Fruit fly (Drosophila melanogaster) whole organism: ENCODE results near the gene CG7368.

Experiments used
- Dll ChIP-seq: fragments of >200 bp; optimal IDR thresholded peaks from 2 replicates; lab custom pipeline; 2017
- pan ChIP-seq: fragments of >200 bp; optimal IDR thresholded peaks from 2 replicates; lab custom pipeline; 2017
- psq ChIP-seq: fragments of >200 bp; optimal IDR thresholded peaks from 2 replicates; lab custom pipeline; 2017

DNA sequence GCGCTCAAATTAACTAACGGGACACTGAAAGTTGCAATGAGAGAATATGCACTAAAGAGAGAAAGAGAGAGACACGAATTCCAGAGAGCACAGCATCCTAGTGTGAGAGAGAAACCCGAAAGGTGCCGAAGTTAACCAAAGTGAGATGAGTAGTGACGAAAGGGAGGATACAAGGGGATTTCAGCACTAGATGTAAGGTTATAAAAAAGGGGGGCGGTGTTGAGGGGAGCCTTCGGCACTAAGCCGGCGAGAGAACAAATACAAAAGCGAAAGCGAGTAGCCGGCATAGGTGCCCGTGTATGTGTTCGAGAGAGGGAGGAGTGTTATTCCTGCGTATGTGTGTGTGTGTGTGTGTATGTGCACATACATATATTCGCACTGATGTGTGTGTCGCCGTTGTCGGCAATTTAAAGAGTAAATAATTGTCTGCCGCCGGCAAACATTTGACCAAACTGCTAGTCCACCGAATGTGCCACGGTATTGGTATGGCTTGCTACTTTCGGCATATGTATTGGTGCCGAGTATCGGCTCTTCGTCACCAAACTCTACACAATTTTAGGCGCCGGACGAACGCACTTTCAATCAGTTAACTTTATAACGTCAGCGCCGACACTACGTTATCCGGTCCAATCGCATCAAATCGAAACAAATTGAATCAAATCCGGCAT, at the start of gene CG7368:
- TF ChIP-seq pan (lab: Kevin White, UChicago) (no peak), Dll (lab: Kevin White, UChicago) (no peak), psq (lab: Kevin White, UChicago) (no peak)
